Worm (Caenorhabditis elegans) whole organism, L1 larva: ENCODE data around the gene nhr-285.
"Not testable (repeated sequence)": the region's sequence is repeated elsewhere in the genome, so short reads cannot be mapped to it uniquely, and the experiment has no call there.

Experiments
- C16A3.4 ChIP-seq: fragments of 150-350 bp; optimal IDR thresholded peaks from 2 replicates; lab custom pipeline; 2014; ENCODE audit warnings: missing biosample characterization, missing genetic modification characterization
- lir-3 ChIP-seq: sonication (generic microtip); optimal IDR thresholded peaks from 2 replicates; lab custom pipeline; 2016; ENCODE audit warnings: mild to moderate bottlenecking, missing genetic modification characterization, moderate library complexity, missing compliant biosample characterization; ENCODE audit not compliant: poor library complexity
- nhr-12 ChIP-seq: sonication (generic microtip); optimal IDR thresholded peaks from 2 replicates; lab custom pipeline; 2017; ENCODE audit warnings: missing biosample characterization, missing genetic modification characterization
- tbx-2 ChIP-seq: sonication (generic microtip); optimal IDR thresholded peaks from 2 replicates; lab custom pipeline; 2016; ENCODE audit warnings: missing genetic modification characterization, missing compliant biosample characterization

- TF ChIP-seq C16A3.4, tbx-2, nhr-12, lir-3 (tag; lab: Kevin White, UChicago): not testable (repeated sequence)
Measured at ce11 chrV:15802623-15803022, 23.6 kb upstream of the nhr-285 start, which contains the start of gene T26E4.9.
